Fruit fly (Drosophila melanogaster): ENCODE results near the gene Kcmf1.

The Kcmf1 gene

dm6 chr3R:9055119-9056105, 40.7 kb upstream of the Kcmf1 start (continued):
- peak; percentile 62 for TF ChIP-seq CG3995 (GFP tag; optimal IDR thresholded peaks at IDR 0.05)
- TF ChIP-seq CG6854 (GFP tag; optimal IDR thresholded peaks at IDR 0.05), result peak; percentile 93
- TF ChIP-seq CG17568 (GFP tag; optimal IDR thresholded peaks at IDR 0.05), result peak; percentile 89
- TF ChIP-seq CG3838 (GFP tag; optimal IDR thresholded peaks at IDR 0.05), result peak; percentile 83
- TF ChIP-seq lbe (GFP tag; optimal IDR thresholded peaks at IDR 0.05), result peak; percentile 96
- no peak for TF ChIP-seq ato (GFP tag; IDR thresholded peaks at IDR 0.05; ENCODE audit: partially characterized antibody)
- TF ChIP-seq ken (GFP tag; IDR thresholded peaks at IDR 0.05), result no peak
- TF ChIP-seq CG2875 (GFP tag; optimal IDR thresholded peaks at IDR 0.05), result peak; percentile 79
- peak; percentile 89 for TF ChIP-seq CG10267 (tag; optimal IDR thresholded peaks at IDR 0.05)
- peak; percentile 91 for TF ChIP-seq CG13894 (tag; optimal IDR thresholded peaks at IDR 0.05)
- TF ChIP-seq CTCF (GFP tag; optimal IDR thresholded peaks at IDR 0.05), result peak; percentile 63
- peak; percentile 80 for TF ChIP-seq Usf (GFP tag; optimal IDR thresholded peaks at IDR 0.05)
- TF ChIP-seq CG8944 (GFP tag; optimal IDR thresholded peaks at IDR 0.05), result peak; percentile 72
- peak; percentile 82 for TF ChIP-seq exex (tag; optimal IDR thresholded peaks at IDR 0.05)
- TF ChIP-seq CG14667 (GFP tag; IDR thresholded peaks at IDR 0.05), result no peak
- TF ChIP-seq Scr (GFP tag; IDR thresholded peaks at IDR 0.05; ENCODE audit: partially characterized antibody), result no peak
- peak; percentile 96 for TF ChIP-seq Meics (GFP tag; optimal IDR thresholded peaks at IDR 0.05)
- peak; percentile 64 for TF ChIP-seq CG10462 (GFP tag; optimal IDR thresholded peaks at IDR 0.05)
- peak; percentile 83 for TF ChIP-seq Hsf (GFP tag; optimal IDR thresholded peaks at IDR 0.05)
- no peak for TF ChIP-seq CG7963 (GFP tag; IDR thresholded peaks at IDR 0.05; ENCODE audit: partially characterized antibody)
- no peak for TF ChIP-seq ttk (GFP tag; IDR thresholded peaks at IDR 0.05)
- TF ChIP-seq ro (GFP tag; IDR thresholded peaks at IDR 0.05), result no peak
- no peak for TF ChIP-seq H2.0 (GFP tag; IDR thresholded peaks at IDR 0.05)
- TF ChIP-seq luna (GFP tag; optimal IDR thresholded peaks at IDR 0.05), result peak; percentile 61
- no peak for TF ChIP-seq Tbp (GFP tag; optimal IDR thresholded peaks at IDR 0.05)
- TF ChIP-seq Awh (GFP tag; IDR thresholded peaks at IDR 0.05), result no peak
- no peak for TF ChIP-seq D (optimal IDR thresholded peaks at IDR 0.05)
- TF ChIP-seq D (GFP tag; optimal IDR thresholded peaks at IDR 0.05), result peak; percentile 89
- TF ChIP-seq CG32772 (GFP tag; IDR thresholded peaks at IDR 0.05), result no peak
- no peak for TF ChIP-seq lov (optimal IDR thresholded peaks at IDR 0.05)
- no peak for TF ChIP-seq lov (GFP tag; IDR thresholded peaks at IDR 0.05)
- TF ChIP-seq Sox100B (GFP tag; optimal IDR thresholded peaks at IDR 0.05), result peak; percentile 91
- peak; percentile 85 for TF ChIP-seq CG2202 (tag; optimal IDR thresholded peaks at IDR 0.05)
- peak; percentile 75 for TF ChIP-seq CG6654 (GFP tag; optimal IDR thresholded peaks at IDR 0.05)
- TF ChIP-seq grau (tag; optimal IDR thresholded peaks at IDR 0.05), result peak; percentile 95
- TF ChIP-seq row (GFP tag; IDR thresholded peaks at IDR 0.05), result no peak
- peak; percentile 69 for TF ChIP-seq fu2 (GFP tag; optimal IDR thresholded peaks at IDR 0.05)
- TF ChIP-seq sna (GFP tag; IDR thresholded peaks at IDR 0.05; ENCODE audit: partially characterized antibody), result no peak
- TF ChIP-seq en (GFP tag; optimal IDR thresholded peaks at IDR 0.05), result peak; percentile 19
- TF ChIP-seq slbo (GFP tag; IDR thresholded peaks at IDR 0.05), result no peak
- TF ChIP-seq dmrt11E (tag; optimal IDR thresholded peaks at IDR 0.05), result peak; percentile 86
- TF ChIP-seq CG12104 (GFP tag; optimal IDR thresholded peaks at IDR 0.05), result peak; percentile 92
- peak; percentile 53 for TF ChIP-seq CG8089 (GFP tag; optimal IDR thresholded peaks at IDR 0.05)
- TF ChIP-seq chinmo (GFP tag; IDR thresholded peaks at IDR 0.05; ENCODE audit: partially characterized antibody), result no peak
- TF ChIP-seq CG17612 (GFP tag; IDR thresholded peaks at IDR 0.05), result no peak
- no peak for TF ChIP-seq Lpt (GFP tag; optimal IDR thresholded peaks at IDR 0.05)
- peak; percentile 10 for TF ChIP-seq Atf3 (GFP tag; optimal IDR thresholded peaks at IDR 0.05)
- TF ChIP-seq CG13775 (GFP tag; optimal IDR thresholded peaks at IDR 0.05), result peak; percentile 88
- TF ChIP-seq CHES-1-like (GFP tag; optimal IDR thresholded peaks at IDR 0.05), result peak; percentile 68
- peak; percentile 48 for TF ChIP-seq Myb (GFP tag; optimal IDR thresholded peaks at IDR 0.05)
